Worm (Caenorhabditis elegans) whole organism, L1 larva: Measurements from ENCODE around the gene R160.2.

Experiments used
- C16A3.4 ChIP-seq: fragments of 150-350 bp; optimal IDR thresholded peaks from 2 replicates; lab custom pipeline; 2014; ENCODE audit warnings: missing biosample characterization, missing genetic modification characterization
- Y116A8C.19 ChIP-seq: sonication (generic microtip); optimal IDR thresholded peaks from 2 replicates; lab custom pipeline; 2016; ENCODE audit warnings: missing compliant biosample characterization, missing genetic modification characterization, borderline replicate concordance
- alr-1 ChIP-seq: fragments of 200-800 bp; sonication (Bioruptor generic); optimal IDR thresholded peaks from 2 replicates; lab custom pipeline; 2018; ENCODE audit warnings: borderline replicate concordance, mild to moderate bottlenecking, missing genetic modification characterization, missing compliant biosample characterization
- ama-1 ChIP-seq: fragments of 150-350 bp; optimal IDR thresholded peaks from 2 replicates; lab custom pipeline; 2014
- ceh-8 ChIP-seq: fragments of 200-800 bp; sonication (Bioruptor generic); optimal IDR thresholded peaks from 2 replicates; lab custom pipeline; 2018; ENCODE audit warnings: mild to moderate bottlenecking, missing genetic modification characterization, moderate library complexity, missing compliant biosample characterization
- ceh-82 ChIP-seq, 3 experiments: fragments of 150-350 bp in 1 of 3; sonication (generic microtip) in 2 of 3; optimal IDR thresholded peaks; 2 replicates each; lab custom pipeline; 2014 to 2017; ENCODE audit warnings: missing biosample characterization in 3 of 3, missing genetic modification characterization in 3 of 3
- ceh-90 ChIP-seq: sonication (generic microtip); optimal IDR thresholded peaks from 2 replicates; lab custom pipeline; 2016; ENCODE audit warnings: missing genetic modification characterization, missing compliant biosample characterization
- efl-1 ChIP-seq, 4 experiments: fragments of 150-350 bp; optimal IDR thresholded peaks in 3 of 4; peaks in 1 of 4; 1 replicate in 1 of 4; 2 replicates in 3 of 4; lab custom pipeline; 2014; ENCODE audit warnings: missing biosample characterization in 2 of 4, missing genetic modification characterization in 2 of 4, missing genetic modification reagents in 2 of 4
- elt-2 ChIP-seq: sonication (generic microtip); optimal IDR thresholded peaks from 2 replicates; lab custom pipeline; 2016; ENCODE audit warnings: missing genetic modification characterization, mild to moderate bottlenecking, inconsistent platforms, missing compliant biosample characterization, missing genetic modification reagents
- fkh-4 ChIP-seq: sonication (generic microtip); optimal IDR thresholded peaks from 2 replicates; lab custom pipeline; 2016; ENCODE audit warnings: missing compliant biosample characterization, missing genetic modification characterization, borderline replicate concordance
- fkh-8 ChIP-seq: sonication (generic microtip); optimal IDR thresholded peaks from 2 replicates; lab custom pipeline; 2016; ENCODE audit warnings: mild to moderate bottlenecking, missing genetic modification characterization, missing compliant biosample characterization
- fos-1 ChIP-seq: fragments of 150-350 bp; optimal IDR thresholded peaks from 2 replicates; lab custom pipeline; 2014; ENCODE audit warnings: missing biosample characterization, missing genetic modification characterization
- grh-1 ChIP-seq: fragments of 200-800 bp; sonication (Bioruptor generic); IDR thresholded peaks from 2 replicates; pipeline ENCODE4 v1.3.6; 2022; ENCODE audit warnings: missing genetic modification reagents, missing genetic modification characterization, missing compliant biosample characterization
- hlh-17 ChIP-seq: fragments of 200-800 bp; sonication (Bioruptor generic); optimal IDR thresholded peaks from 2 replicates; lab custom pipeline; 2018; ENCODE audit warnings: missing genetic modification characterization, mild to moderate bottlenecking, missing compliant biosample characterization, moderate library complexity, borderline replicate concordance
- hlh-4 ChIP-seq: sonication (generic microtip); optimal IDR thresholded peaks from 2 replicates; lab custom pipeline; 2016; ENCODE audit warnings: mild to moderate bottlenecking, missing genetic modification characterization, missing compliant biosample characterization
- hpl-2 ChIP-seq: fragments of 150-350 bp; optimal IDR thresholded peaks from 2 replicates; lab custom pipeline; 2014; ENCODE audit warnings: missing biosample characterization, missing genetic modification reagents, missing genetic modification characterization
- irx-1 ChIP-seq: sonication (generic microtip); optimal IDR thresholded peaks from 2 replicates; lab custom pipeline; 2016; ENCODE audit warnings: missing genetic modification characterization, missing compliant biosample characterization
- lin-13 ChIP-seq: fragments of 150-350 bp; optimal IDR thresholded peaks from 2 replicates; lab custom pipeline; 2014; ENCODE audit warnings: missing biosample characterization, missing genetic modification reagents, missing genetic modification characterization
- lin-14 ChIP-seq: fragments of 200-800 bp; sonication (Bioruptor generic); optimal IDR thresholded peaks from 2 replicates; lab custom pipeline; 2018; ENCODE audit warnings: mild to moderate bottlenecking, missing genetic modification characterization, moderate library complexity, missing compliant biosample characterization
- lir-3 ChIP-seq: sonication (generic microtip); optimal IDR thresholded peaks from 2 replicates; lab custom pipeline; 2016; ENCODE audit warnings: mild to moderate bottlenecking, missing genetic modification characterization, moderate library complexity, missing compliant biosample characterization; ENCODE audit not compliant: poor library complexity
- lsy-2 ChIP-seq, 2 experiments: fragments of 150-350 bp; optimal IDR thresholded peaks; 2 replicates each; lab custom pipeline; 2014; ENCODE audit warnings: missing biosample characterization in 2 of 2, missing genetic modification characterization in 2 of 2
- mab-9 ChIP-seq: fragments of 200-800 bp; sonication (Bioruptor generic); IDR thresholded peaks from 2 replicates; pipeline ENCODE4 v1.3.6; 2022; ENCODE audit warnings: missing genetic modification reagents, missing genetic modification characterization, missing compliant biosample characterization
- mdl-1 ChIP-seq, 2 experiments: fragments of 150-350 bp; optimal IDR thresholded peaks; 2 replicates each; lab custom pipeline; 2014 to 2017; ENCODE audit warnings: missing biosample characterization in 2 of 2, missing genetic modification characterization in 2 of 2, inconsistent platforms in 1 of 2
- mef-2 ChIP-seq: fragments of 150-350 bp; optimal IDR thresholded peaks from 2 replicates; lab custom pipeline; 2014; ENCODE audit warnings: missing biosample characterization, missing genetic modification characterization
- nhr-11 ChIP-seq: fragments of 150-350 bp; optimal IDR thresholded peaks from 2 replicates; lab custom pipeline; 2014; ENCODE audit warnings: missing biosample characterization, missing genetic modification characterization
- nhr-19 ChIP-seq: fragments of 200-800 bp; sonication (Bioruptor generic); conservative IDR thresholded peaks from 2 replicates; pipeline ENCODE4 v1.3.6; 2022; ENCODE audit warnings: missing genetic modification characterization, missing compliant biosample characterization
- nhr-20 ChIP-seq: sonication (generic microtip); optimal IDR thresholded peaks from 2 replicates; lab custom pipeline; 2016; ENCODE audit warnings: mild to moderate bottlenecking, missing genetic modification characterization, missing compliant biosample characterization
- nhr-47 ChIP-seq: sonication (generic microtip); optimal IDR thresholded peaks from 2 replicates; lab custom pipeline; 2016; ENCODE audit warnings: mild to moderate bottlenecking, missing genetic modification characterization, moderate library complexity, missing compliant biosample characterization
- nhr-71 ChIP-seq: sonication (generic microtip); optimal IDR thresholded peaks from 2 replicates; lab custom pipeline; 2016; ENCODE audit warnings: mild to moderate bottlenecking, missing genetic modification characterization, moderate library complexity, missing compliant biosample characterization
- nhr-76 ChIP-seq: sonication (generic microtip); optimal IDR thresholded peaks from 2 replicates; lab custom pipeline; 2017; ENCODE audit warnings: missing biosample characterization, missing genetic modification characterization
- nhr-77 ChIP-seq: fragments of 150-350 bp; optimal IDR thresholded peaks from 2 replicates; lab custom pipeline; 2014; ENCODE audit warnings: missing biosample characterization, missing genetic modification characterization
- nhr-90 ChIP-seq: sonication (generic microtip); optimal IDR thresholded peaks from 2 replicates; lab custom pipeline; 2016; ENCODE audit warnings: mild to moderate bottlenecking, missing genetic modification characterization, missing compliant biosample characterization; ENCODE audit not compliant: poor library complexity
- pag-3 ChIP-seq: sonication (generic microtip); optimal IDR thresholded peaks from 2 replicates; lab custom pipeline; 2017; ENCODE audit warnings: missing genetic modification characterization, mild to moderate bottlenecking, missing compliant biosample characterization, antibody characterized with exemption, borderline replicate concordance; ENCODE audit not compliant: insufficient read depth
- pax-3 ChIP-seq: fragments of 200-800 bp; sonication (Bioruptor generic); optimal IDR thresholded peaks from 2 replicates; lab custom pipeline; 2018; ENCODE audit warnings: mild to moderate bottlenecking, missing genetic modification characterization, moderate library complexity, missing compliant biosample characterization
- skn-1 ChIP-seq: fragments of 150-350 bp; optimal IDR thresholded peaks from 2 replicates; lab custom pipeline; 2014; ENCODE audit warnings: missing biosample characterization, missing genetic modification characterization
- snu-23 ChIP-seq: sonication (generic microtip); optimal IDR thresholded peaks from 2 replicates; lab custom pipeline; 2016; ENCODE audit warnings: missing genetic modification characterization, missing compliant biosample characterization
- sup-37 ChIP-seq: fragments of 200-800 bp; sonication (Bioruptor generic); optimal IDR thresholded peaks from 2 replicates; lab custom pipeline; 2018; ENCODE audit warnings: mild to moderate bottlenecking, missing genetic modification characterization, missing compliant biosample characterization
- swsn-7 ChIP-seq: sonication (generic microtip); optimal IDR thresholded peaks from 2 replicates; lab custom pipeline; 2016; ENCODE audit warnings: missing genetic modification characterization, missing compliant biosample characterization
- tbx-2 ChIP-seq: sonication (generic microtip); optimal IDR thresholded peaks from 2 replicates; lab custom pipeline; 2016; ENCODE audit warnings: missing genetic modification characterization, missing compliant biosample characterization
- tlp-1 ChIP-seq: fragments of 150-350 bp; optimal IDR thresholded peaks from 2 replicates; lab custom pipeline; 2014; ENCODE audit warnings: missing biosample characterization, missing genetic modification characterization
- unc-30 ChIP-seq: sonication (generic microtip); optimal IDR thresholded peaks from 2 replicates; lab custom pipeline; 2017; ENCODE audit warnings: missing biosample characterization, missing genetic modification characterization
- unc-62 ChIP-seq: fragments of 150-350 bp; optimal IDR thresholded peaks from 2 replicates; lab custom pipeline; 2014; ENCODE audit warnings: missing biosample characterization, missing genetic modification reagents, missing genetic modification characterization
- vab-15 ChIP-seq: sonication (generic microtip); optimal IDR thresholded peaks from 2 replicates; lab custom pipeline; 2017; ENCODE audit warnings: missing genotype, mild to moderate bottlenecking, missing genetic modification characterization, missing compliant biosample characterization
- xbp-1 ChIP-seq: sonication (generic microtip); optimal IDR thresholded peaks from 2 replicates; lab custom pipeline; 2016; ENCODE audit warnings: missing genetic modification characterization, missing compliant biosample characterization
- zip-4 ChIP-seq: fragments of 200-800 bp; sonication (Bioruptor generic); optimal IDR thresholded peaks from 2 replicates; lab custom pipeline; 2018; ENCODE audit warnings: mild to moderate bottlenecking, missing genetic modification characterization, moderate library complexity, missing compliant biosample characterization
- ztf-4 ChIP-seq: fragments of 150-350 bp; optimal IDR thresholded peaks from 2 replicates; lab custom pipeline; 2014; ENCODE audit warnings: missing biosample characterization, missing genetic modification characterization

Gene R160.2

DNA sequence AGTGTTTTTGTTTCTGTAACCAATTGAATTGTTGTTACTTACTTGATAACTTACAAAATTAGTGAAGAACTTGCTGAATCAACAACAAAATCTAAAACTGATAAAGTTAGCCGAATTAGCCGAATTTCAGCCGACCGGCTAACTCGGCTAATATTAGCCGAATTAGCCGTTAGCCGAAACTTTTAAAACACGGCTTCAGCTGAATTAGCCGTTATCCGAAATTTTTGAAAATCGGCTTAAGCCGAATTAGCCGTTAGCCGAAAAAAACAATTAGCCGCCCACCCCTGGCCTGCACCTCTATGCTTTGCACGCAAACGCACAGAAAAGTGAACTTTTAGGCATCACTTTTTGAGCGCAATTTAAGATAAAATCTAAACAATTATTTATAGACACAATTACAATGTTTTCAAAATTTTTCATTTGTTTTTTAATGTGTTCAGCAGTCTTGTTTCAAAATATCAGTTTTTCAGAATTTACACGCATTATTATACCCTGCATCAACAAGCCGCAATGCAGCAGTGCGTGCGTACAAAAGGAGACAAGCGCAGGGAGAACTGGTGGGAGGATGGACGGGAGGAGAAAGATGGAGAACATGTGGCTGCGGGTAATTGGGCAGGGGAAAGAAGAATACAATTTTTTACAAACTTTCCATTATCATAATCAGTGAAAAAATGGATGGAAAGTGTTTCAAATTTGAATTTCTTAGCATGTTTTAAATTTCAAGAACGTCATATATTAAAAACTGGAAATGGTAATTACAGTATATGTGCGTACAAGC is 18.6 kb upstream of the R160.2 start (continued):
- TF ChIP-seq snu-23 (peak; percentile 92), swsn-7 (peak; percentile 68), mab-9 (no peak), nhr-47 (peak; percentile 84), ama-1 (lab: Kevin White, UChicago) (no peak), nhr-90 (peak; percentile 88), fkh-4 (peak; percentile 6), hpl-2 (GFP tag; lab: Kevin White, UChicago) (peak; percentile 66), lir-3 (tag; lab: Kevin White, UChicago) (peak; percentile 37), lin-13 (GFP tag; lab: Kevin White, UChicago) (no peak), nhr-20 (tag; lab: Kevin White, UChicago) (peak; percentile 80), fos-1 (tag; lab: Kevin White, UChicago) (peak; percentile 46), alr-1 (tag; lab: Kevin White, UChicago) (no peak), hlh-17 (GFP tag; lab: Kevin White, UChicago) (no peak), pag-3 (tag; lab: Kevin White, UChicago) (no peak), ceh-90 (no peak), C16A3.4 (tag; lab: Kevin White, UChicago) (peak; percentile 77), nhr-11 (tag; lab: Kevin White, UChicago) (no peak), ceh-8 (GFP tag; lab: Kevin White, UChicago) (no peak), fkh-8 (tag; lab: Kevin White, UChicago) (no peak), hlh-4 (no peak), irx-1 (tag; lab: Kevin White, UChicago) (peak; percentile 45), sup-37 (GFP tag; lab: Kevin White, UChicago) (peak; percentile 29), grh-1 (peak; percentile 54; the same call in 1 of the 2 replicates), tbx-2 (tag; lab: Kevin White, UChicago) (peak; percentile 76), mdl-1 (tag; optimal IDR thresholded peaks at IDR 0.05; lab: Kevin White, UChicago) (peak in 1 of 2 experiments; percentile 52), unc-62 (no peak), elt-2 (tag; lab: Kevin White, UChicago) (peak; percentile 57), Y116A8C.19 (no peak), unc-30 (tag; lab: Kevin White, UChicago) (no peak), zip-4 (GFP tag; lab: Kevin White, UChicago) (peak; percentile 20), pax-3 (tag; lab: Kevin White, UChicago) (peak; percentile 2)

DNA sequence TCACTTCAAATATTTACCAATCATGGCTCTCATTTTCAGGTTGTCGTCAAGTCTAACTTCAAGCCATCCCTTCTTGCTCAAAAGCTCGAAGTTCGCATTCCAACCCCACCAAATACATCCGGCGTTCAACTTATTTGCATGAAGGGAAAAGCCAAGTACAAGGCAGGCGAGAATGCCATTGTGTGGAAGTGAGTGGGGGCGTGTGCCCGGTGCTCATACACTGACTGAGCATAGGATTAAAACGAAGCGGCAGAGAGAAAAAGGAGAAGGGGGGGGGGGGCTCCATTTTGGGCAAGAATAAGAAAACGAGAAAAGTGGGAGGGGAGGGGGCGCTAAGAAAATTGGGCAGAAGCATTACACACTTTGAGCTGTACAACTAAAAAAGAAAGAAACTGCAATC is 15.0 kb upstream of the R160.2 start:
- TF ChIP-seq ceh-82 (tag; optimal IDR thresholded peaks at IDR 0.05; lab: Kevin White, UChicago), result peak in 1 of 3 experiments; percentile 2
- peak; percentile 63 for TF ChIP-seq lin-14 (GFP tag; lab: Kevin White, UChicago)
- TF ChIP-seq ceh-8 (GFP tag; lab: Kevin White, UChicago), result no peak

DNA sequence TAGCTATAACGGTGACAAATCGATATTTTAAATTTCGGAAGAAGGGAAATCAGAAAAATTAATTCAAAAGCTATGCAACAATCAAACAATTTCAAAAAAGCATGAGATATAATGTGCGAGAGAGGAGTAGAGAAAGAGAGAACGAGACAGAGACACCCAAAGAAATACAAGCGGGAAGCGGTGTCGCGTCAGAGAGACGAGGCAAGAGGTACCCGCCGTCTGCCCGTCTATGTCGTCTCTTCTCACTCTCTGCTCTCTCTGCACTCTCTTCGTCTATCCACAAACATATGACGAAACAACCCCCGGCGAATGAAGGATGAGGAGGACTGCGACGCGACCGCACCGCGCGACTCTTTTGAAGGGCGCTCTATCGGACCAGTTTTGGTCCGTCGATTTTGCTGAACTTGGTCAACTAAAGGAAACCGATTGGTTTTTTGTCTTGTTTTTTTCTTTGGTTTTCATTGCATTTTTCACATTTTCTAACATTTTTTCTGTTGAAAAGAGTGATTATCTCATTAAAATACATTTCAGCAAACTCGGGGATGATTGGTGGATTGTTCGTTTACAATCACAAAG is 12.2 kb upstream of the R160.2 start, which contains the start of gene dpy-23:
dpy-23 (plus strand) TSS at position 526 of the 576 bp plus-strand sequence.
- TF ChIP-seq ceh-90 (no peak), hlh-4 (no peak), irx-1 (tag; lab: Kevin White, UChicago) (peak; percentile 66), skn-1 (tag; lab: Kevin White, UChicago) (peak; percentile 92), swsn-7 (peak; percentile 96), mef-2 (tag; lab: Kevin White, UChicago) (peak; percentile 61), xbp-1 (peak; percentile 94), vab-15 (peak; percentile 67), pag-3 (tag; lab: Kevin White, UChicago) (no peak), efl-1 (optimal IDR thresholded peaks at IDR 0.05; lab: Kevin White, UChicago) (peak; percentile 78 to 94), efl-1 (GFP tag; optimal IDR thresholded peaks at IDR 0.05 in 1 of 2; lab: Kevin White, UChicago) (peak; percentile 37 to 95), fkh-8 (tag; lab: Kevin White, UChicago) (peak; percentile 98), nhr-71 (tag; lab: Kevin White, UChicago) (peak; percentile 98), ztf-4 (peak; percentile 94), lsy-2 (tag; optimal IDR thresholded peaks at IDR 0.05; lab: Kevin White, UChicago) (peak; percentile 81 to 93), nhr-90 (peak; percentile 89), nhr-19 (GFP tag; lab: Robert Waterston, UW) (peak; percentile 92), nhr-76 (tag; lab: Kevin White, UChicago) (peak; percentile 23), tlp-1 (tag; lab: Kevin White, UChicago) (no peak), nhr-77 (peak; percentile 96)
